Worm (Caenorhabditis elegans): ENCODE data around the gene F54C9.7.

F54C9.7 gene

ce11 chrII:8593840-8594625 is 20.9 kb downstream of the F54C9.7 start, which contains the start of gene aptf-3:
Gene aptf-3, plus strand, starts transcription at chrII:8594190.
- no peak for TF ChIP-seq unc-62 (GFP tag; optimal IDR thresholded peaks at IDR 0.05)

- TF ChIP-seq unc-62 (GFP tag; optimal IDR thresholded peaks at IDR 0.05): no peak
Observed at ce11 chrII:8599214-8599613, 26.1 kb downstream of the F54C9.7 start, which contains the start of gene F28C6.5. Gene F28C6.5, plus strand, starts transcription at chrII:8599514.

ce11 chrII:8600165-8600564 is 27.0 kb downstream of the F54C9.7 start, which contains the start of gene pigg-1:
Gene pigg-1, minus strand, starts transcription at chrII:8600265.
- no peak for TF ChIP-seq unc-62 (GFP tag; optimal IDR thresholded peaks at IDR 0.05)

- no peak for TF ChIP-seq unc-62 (GFP tag; optimal IDR thresholded peaks at IDR 0.05)
Observed at ce11 chrII:8602337-8602944, 29.3 kb downstream of the F54C9.7 start, which contains the start of the genes cpf-1 and rpl-26. Gene cpf-1, minus strand, starts transcription at chrII:8602440. Gene rpl-26, plus strand, starts transcription at chrII:8602785.

ce11 chrII:8603567-8604359 is 30.6 kb downstream of the F54C9.7 start, which contains the start of gene suf-1:
Gene suf-1, plus strand, starts transcription at chrII:8603846.
- no peak for TF ChIP-seq unc-62 (GFP tag; optimal IDR thresholded peaks at IDR 0.05)

ce11 chrII:8606549-8606948 is 33.4 kb downstream of the F54C9.7 start, which contains the start of gene F28C6.8:
Gene F28C6.8, plus strand, starts transcription at chrII:8606849.
- no peak for TF ChIP-seq unc-62 (GFP tag; optimal IDR thresholded peaks at IDR 0.05)

- TF ChIP-seq unc-62 (GFP tag; optimal IDR thresholded peaks at IDR 0.05): no peak
Observed at ce11 chrII:8607662-8608061, 34.5 kb downstream of the F54C9.7 start, which contains the start of gene F28C6.10. Gene F28C6.10, plus strand, starts transcription at chrII:8607962.

- TF ChIP-seq unc-62 (GFP tag; optimal IDR thresholded peaks at IDR 0.05): no peak
Observed at ce11 chrII:8610085-8610484, 36.9 kb downstream of the F54C9.7 start, which contains the start of gene F28C6.9. Gene F28C6.9, minus strand, starts transcription at chrII:8610185.

- no peak for TF ChIP-seq unc-62 (GFP tag; optimal IDR thresholded peaks at IDR 0.05)
Observed at ce11 chrII:8610585-8610984, 37.4 kb downstream of the F54C9.7 start.

- TF ChIP-seq unc-62 (GFP tag; optimal IDR thresholded peaks at IDR 0.05): no peak
Observed at ce11 chrII:8611330-8611729, 38.2 kb downstream of the F54C9.7 start.

ce11 chrII:8612470-8612869 is 39.3 kb downstream of the F54C9.7 start, which contains the start of gene T22C8.1:
Gene T22C8.1, plus strand, starts transcription at chrII:8612770.
- no peak for TF ChIP-seq unc-62 (GFP tag; optimal IDR thresholded peaks at IDR 0.05)

- TF ChIP-seq unc-62 (GFP tag; optimal IDR thresholded peaks at IDR 0.05): no peak
Observed at ce11 chrII:8616155-8616554, 43.0 kb downstream of the F54C9.7 start.

- no peak for TF ChIP-seq unc-62 (GFP tag; optimal IDR thresholded peaks at IDR 0.05)
Observed at ce11 chrII:8617516-8617915, 44.4 kb downstream of the F54C9.7 start, which contains the start of gene chhy-1. Gene chhy-1, minus strand, starts transcription at chrII:8617616.

- no peak for TF ChIP-seq unc-62 (GFP tag; optimal IDR thresholded peaks at IDR 0.05)
Observed at ce11 chrII:8621883-8622282, 48.7 kb downstream of the F54C9.7 start, which contains the start of gene T22C8.3. Gene T22C8.3, minus strand, starts transcription at chrII:8621983.

ce11 chrII:8623396-8623795 is 50.3 kb downstream of the F54C9.7 start, which contains the start of gene T22C8.4:
Gene T22C8.4, minus strand, starts transcription at chrII:8623496.
- no peak for TF ChIP-seq unc-62 (GFP tag; optimal IDR thresholded peaks at IDR 0.05)

Measured in whole organism, dauer.